Fruit fly (Drosophila melanogaster): ENCODE results near the gene nerfin-2.

The nerfin-2 gene

dm6 chr3R:10032951-10033720 lies 37.8 kb upstream of the nerfin-2 start:
- TF ChIP-seq rgr (GFP tag; optimal IDR thresholded peaks at IDR 0.05) (no peak), Hr83 (GFP tag; optimal IDR thresholded peaks at IDR 0.05; ENCODE audit: poor library complexity, severe bottlenecking) (no peak)

- no peak for TF ChIP-seq Rel (GFP tag; optimal IDR thresholded peaks at IDR 0.05)
- peak; percentile 19 for TF ChIP-seq Rel (tag; optimal IDR thresholded peaks at IDR 0.05)
- no peak for TF ChIP-seq GATAd (GFP tag; optimal IDR thresholded peaks at IDR 0.05)
Observed at dm6 chr3R:10034995-10035446, 35.9 kb upstream of the nerfin-2 start.

- TF ChIP-seq dl (GFP tag; optimal IDR thresholded peaks at IDR 0.05; ENCODE audit: insufficient read depth in 1 of 2, partially characterized antibody in 2 of 2): no peak
- peak; percentile 47 for TF ChIP-seq brk (GFP tag; optimal IDR thresholded peaks at IDR 0.05)
- no peak for TF ChIP-seq Mio (GFP tag; optimal IDR thresholded peaks at IDR 0.05)
Observed at dm6 chr3R:10035765-10036164, 35.2 kb upstream of the nerfin-2 start.

- no peak for TF ChIP-seq ey (GFP tag; optimal IDR thresholded peaks at IDR 0.05)
- TF ChIP-seq jim (GFP tag; optimal IDR thresholded peaks at IDR 0.05): no peak
- no peak for TF ChIP-seq Sp1 (GFP tag; optimal IDR thresholded peaks at IDR 0.05)
- TF ChIP-seq CrebA (GFP tag; optimal IDR thresholded peaks at IDR 0.05; ENCODE audit: borderline replicate concordance): no peak
- TF ChIP-seq Hnf4 (GFP tag; optimal IDR thresholded peaks at IDR 0.05): no peak
- TF ChIP-seq Myc (optimal IDR thresholded peaks at IDR 0.05): no peak
- TF ChIP-seq sage (GFP tag; optimal IDR thresholded peaks at IDR 0.05): no peak
- no peak for TF ChIP-seq woc (GFP tag; optimal IDR thresholded peaks at IDR 0.05)
- TF ChIP-seq usp (GFP tag; optimal IDR thresholded peaks at IDR 0.05): no peak
- TF ChIP-seq Mio (GFP tag; optimal IDR thresholded peaks at IDR 0.05): no peak
- TF ChIP-seq Hr83 (GFP tag; optimal IDR thresholded peaks at IDR 0.05; ENCODE audit: poor library complexity, severe bottlenecking): no peak
- TF ChIP-seq rgr (GFP tag; optimal IDR thresholded peaks at IDR 0.05): no peak
- TF ChIP-seq dmrt93B (GFP tag; optimal IDR thresholded peaks at IDR 0.05): no peak
- no peak for TF ChIP-seq Vsx2 (GFP tag; optimal IDR thresholded peaks at IDR 0.05; ENCODE audit: partially characterized antibody)
- no peak for TF ChIP-seq Hr78 (GFP tag; optimal IDR thresholded peaks at IDR 0.05)
- TF ChIP-seq Dif (GFP tag; optimal IDR thresholded peaks at IDR 0.05; ENCODE audit: partially characterized antibody): no peak
- TF ChIP-seq br (GFP tag; optimal IDR thresholded peaks at IDR 0.05): no peak
- no peak for TF ChIP-seq Rel (GFP tag; optimal IDR thresholded peaks at IDR 0.05)
- no peak for TF ChIP-seq Rel (tag; optimal IDR thresholded peaks at IDR 0.05)
- no peak for TF ChIP-seq Jra (GFP tag; optimal IDR thresholded peaks at IDR 0.05)
- no peak for TF ChIP-seq GATAd (GFP tag; optimal IDR thresholded peaks at IDR 0.05)
Observed at dm6 chr3R:10039188-10039587, 31.7 kb upstream of the nerfin-2 start.

dm6 chr3R:10040505-10040904 lies 30.4 kb upstream of the nerfin-2 start:
- TF ChIP-seq br (GFP tag; optimal IDR thresholded peaks at IDR 0.05) (no peak), Vsx2 (GFP tag; optimal IDR thresholded peaks at IDR 0.05; ENCODE audit: partially characterized antibody) (no peak), Rel (GFP tag; optimal IDR thresholded peaks at IDR 0.05) (no peak), Rel (tag; optimal IDR thresholded peaks at IDR 0.05) (peak; percentile 88), woc (GFP tag; optimal IDR thresholded peaks at IDR 0.05) (no peak)

- TF ChIP-seq tai (GFP tag; optimal IDR thresholded peaks at IDR 0.05) (no peak), psq (GFP tag; optimal IDR thresholded peaks at IDR 0.05) (peak; percentile 53), CG32264 (GFP tag; optimal IDR thresholded peaks at IDR 0.05) (no peak), Jra (GFP tag; optimal IDR thresholded peaks at IDR 0.05) (no peak), CG9705 (GFP tag; optimal IDR thresholded peaks at IDR 0.05) (no peak), Hr78 (GFP tag; optimal IDR thresholded peaks at IDR 0.05) (no peak)
Observed at dm6 chr3R:10042024-10042663, 28.8 kb upstream of the nerfin-2 start.

Measured in whole organism, wandering third instar larva.